Worm (Caenorhabditis elegans) whole organism, L1 larva: ENCODE data around the gene Y22D7AR.6.

Experiments
- C34B4.2 ChIP-seq: sonication (generic microtip); optimal IDR thresholded peaks from 2 replicates; lab custom pipeline; 2017; ENCODE audit warnings: mild to moderate bottlenecking, missing genetic modification characterization, missing compliant biosample characterization
- aha-1 ChIP-seq: fragments of 150-350 bp; optimal IDR thresholded peaks from 2 replicates; lab custom pipeline; 2014; ENCODE audit warnings: missing biosample characterization, missing genetic modification characterization
- alr-1 ChIP-seq: fragments of 200-800 bp; sonication (Bioruptor generic); optimal IDR thresholded peaks from 2 replicates; lab custom pipeline; 2018; ENCODE audit warnings: borderline replicate concordance, mild to moderate bottlenecking, missing genetic modification characterization, missing compliant biosample characterization
- blmp-1 ChIP-seq: fragments of 150-350 bp; optimal IDR thresholded peaks from 2 replicates; lab custom pipeline; 2014; ENCODE audit warnings: missing biosample characterization, missing genetic modification characterization
- ceh-82 ChIP-seq, 3 experiments: fragments of 150-350 bp in 1 of 3; sonication (generic microtip) in 2 of 3; optimal IDR thresholded peaks; 2 replicates each; lab custom pipeline; 2014 to 2017; ENCODE audit warnings: missing biosample characterization in 3 of 3, missing genetic modification characterization in 3 of 3
- ceh-90 ChIP-seq: sonication (generic microtip); optimal IDR thresholded peaks from 2 replicates; lab custom pipeline; 2016; ENCODE audit warnings: missing genetic modification characterization, missing compliant biosample characterization
- ces-1 ChIP-seq: fragments of 150-350 bp; optimal IDR thresholded peaks from 2 replicates; lab custom pipeline; 2014; ENCODE audit warnings: missing biosample characterization, missing genetic modification reagents, missing genetic modification characterization
- dsc-1 ChIP-seq: sonication (generic microtip); optimal IDR thresholded peaks from 2 replicates; lab custom pipeline; 2016; ENCODE audit warnings: mild to moderate bottlenecking, missing genetic modification characterization, missing compliant biosample characterization
- efl-3 ChIP-seq: fragments of 200-800 bp; sonication (Bioruptor generic); optimal IDR thresholded peaks from 2 replicates; lab custom pipeline; 2018; ENCODE audit warnings: mild to moderate bottlenecking, missing genetic modification characterization, missing compliant biosample characterization
- egl-13 ChIP-seq: sonication (generic microtip); optimal IDR thresholded peaks from 2 replicates; lab custom pipeline; 2016; ENCODE audit warnings: missing genotype, missing genetic modification reagents, missing genetic modification characterization, missing compliant biosample characterization
- fkh-10 ChIP-seq: sonication (generic microtip); optimal IDR thresholded peaks from 2 replicates; lab custom pipeline; 2017; ENCODE audit warnings: missing biosample characterization, missing genetic modification reagents, missing genetic modification characterization
- grh-1 ChIP-seq: fragments of 200-800 bp; sonication (Bioruptor generic); IDR thresholded peaks from 2 replicates; pipeline ENCODE4 v1.3.6; 2022; ENCODE audit warnings: missing genetic modification reagents, missing genetic modification characterization, missing compliant biosample characterization
- hpl-2 ChIP-seq: fragments of 150-350 bp; optimal IDR thresholded peaks from 2 replicates; lab custom pipeline; 2014; ENCODE audit warnings: missing biosample characterization, missing genetic modification reagents, missing genetic modification characterization
- lin-39 ChIP-seq: fragments of 150-350 bp; optimal IDR thresholded peaks from 2 replicates; lab custom pipeline; 2014; ENCODE audit warnings: missing biosample characterization, missing genetic modification reagents, missing genetic modification characterization
- lir-3 ChIP-seq: sonication (generic microtip); optimal IDR thresholded peaks from 2 replicates; lab custom pipeline; 2016; ENCODE audit warnings: mild to moderate bottlenecking, missing genetic modification characterization, moderate library complexity, missing compliant biosample characterization; ENCODE audit not compliant: poor library complexity
- nhr-11 ChIP-seq: fragments of 150-350 bp; optimal IDR thresholded peaks from 2 replicates; lab custom pipeline; 2014; ENCODE audit warnings: missing biosample characterization, missing genetic modification characterization
- nhr-19 ChIP-seq: fragments of 200-800 bp; sonication (Bioruptor generic); conservative IDR thresholded peaks from 2 replicates; pipeline ENCODE4 v1.3.6; 2022; ENCODE audit warnings: missing genetic modification characterization, missing compliant biosample characterization
- nhr-28 ChIP-seq: fragments of 150-350 bp; optimal IDR thresholded peaks from 2 replicates; lab custom pipeline; 2014; ENCODE audit warnings: missing biosample characterization, missing genetic modification characterization
- nhr-76 ChIP-seq: sonication (generic microtip); optimal IDR thresholded peaks from 2 replicates; lab custom pipeline; 2017; ENCODE audit warnings: missing biosample characterization, missing genetic modification characterization
- nhr-85 ChIP-seq: sonication (generic microtip); peaks from one replicate; lab custom pipeline; 2016; ENCODE audit warnings: missing genetic modification characterization, inconsistent platforms, missing compliant biosample characterization
- pag-3 ChIP-seq: sonication (generic microtip); optimal IDR thresholded peaks from 2 replicates; lab custom pipeline; 2017; ENCODE audit warnings: missing genetic modification characterization, mild to moderate bottlenecking, missing compliant biosample characterization, antibody characterized with exemption, borderline replicate concordance; ENCODE audit not compliant: insufficient read depth
- pax-3 ChIP-seq: fragments of 200-800 bp; sonication (Bioruptor generic); optimal IDR thresholded peaks from 2 replicates; lab custom pipeline; 2018; ENCODE audit warnings: mild to moderate bottlenecking, missing genetic modification characterization, moderate library complexity, missing compliant biosample characterization
- pqm-1 ChIP-seq: sonication (generic microtip); optimal IDR thresholded peaks from 3 replicates; lab custom pipeline; 2017; ENCODE audit warnings: missing biosample characterization, missing genetic modification characterization
- rnt-1 ChIP-seq: sonication (generic microtip); optimal IDR thresholded peaks from 2 replicates; lab custom pipeline; 2016; ENCODE audit warnings: mild to moderate bottlenecking, missing genetic modification characterization, moderate library complexity, missing compliant biosample characterization
- skn-1 ChIP-seq: fragments of 150-350 bp; optimal IDR thresholded peaks from 2 replicates; lab custom pipeline; 2014; ENCODE audit warnings: missing biosample characterization, missing genetic modification characterization
- snpc-4 ChIP-seq: fragments of 150-350 bp; optimal IDR thresholded peaks from 2 replicates; lab custom pipeline; 2014; ENCODE audit warnings: missing biosample characterization, missing genetic modification characterization
- snu-23 ChIP-seq: sonication (generic microtip); optimal IDR thresholded peaks from 2 replicates; lab custom pipeline; 2016; ENCODE audit warnings: missing genetic modification characterization, missing compliant biosample characterization
- sox-4 ChIP-seq: sonication (generic microtip); optimal IDR thresholded peaks from 2 replicates; lab custom pipeline; 2016; ENCODE audit warnings: missing genetic modification characterization, missing compliant biosample characterization
- sptf-1 ChIP-seq: fragments of 150-350 bp; optimal IDR thresholded peaks from 2 replicates; lab custom pipeline; 2014; ENCODE audit warnings: missing biosample characterization, missing genetic modification characterization
- tbx-2 ChIP-seq: sonication (generic microtip); optimal IDR thresholded peaks from 2 replicates; lab custom pipeline; 2016; ENCODE audit warnings: missing genetic modification characterization, missing compliant biosample characterization
- unc-130 ChIP-seq: fragments of 150-350 bp; optimal IDR thresholded peaks from 2 replicates; lab custom pipeline; 2017; ENCODE audit warnings: missing biosample characterization, missing genetic modification characterization, inconsistent platforms
- unc-62 ChIP-seq: fragments of 150-350 bp; optimal IDR thresholded peaks from 2 replicates; lab custom pipeline; 2014; ENCODE audit warnings: missing biosample characterization, missing genetic modification reagents, missing genetic modification characterization
- unc-86 ChIP-seq: sonication (generic microtip); optimal IDR thresholded peaks from 2 replicates; lab custom pipeline; 2016; ENCODE audit warnings: missing genetic modification characterization, missing compliant biosample characterization
- zag-1 ChIP-seq: fragments of 150-350 bp; optimal IDR thresholded peaks from 2 replicates; lab custom pipeline; 2014; ENCODE audit warnings: missing biosample characterization, missing genetic modification characterization
- zip-4 ChIP-seq: fragments of 200-800 bp; sonication (Bioruptor generic); optimal IDR thresholded peaks from 2 replicates; lab custom pipeline; 2018; ENCODE audit warnings: mild to moderate bottlenecking, missing genetic modification characterization, moderate library complexity, missing compliant biosample characterization

The Y22D7AR.6 gene

DNA sequence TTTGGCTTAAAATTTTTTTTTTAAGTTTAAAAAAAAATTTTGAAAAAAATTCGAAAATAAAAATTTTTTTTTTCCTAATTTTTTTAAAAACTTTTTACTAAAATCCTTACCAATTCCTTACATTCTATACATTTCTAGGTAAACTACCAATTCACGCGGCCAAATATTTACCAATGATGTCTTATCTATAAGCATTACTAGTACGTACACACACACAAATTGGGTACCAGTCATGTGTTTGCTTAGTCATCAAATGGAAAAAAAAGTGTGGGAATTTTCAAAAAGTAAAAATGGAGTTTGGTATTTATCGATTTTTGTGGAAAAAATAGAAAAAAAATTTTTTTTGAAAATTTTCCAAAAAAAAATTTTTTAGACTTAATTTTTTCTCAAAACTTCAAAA, at the start of gene Y22D7AR.6:
Gene Y22D7AR.6, minus strand, starts transcription at position 134 of the 400 bp plus-strand sequence.
- no peak for TF ChIP-seq ces-1 (GFP tag; lab: Kevin White, UChicago)
- TF ChIP-seq pax-3 = no peak
- TF ChIP-seq C34B4.2 (tag; lab: Kevin White, UChicago) = no peak
- TF ChIP-seq nhr-11 (tag; lab: Kevin White, UChicago) = no peak
- no peak for TF ChIP-seq snu-23
- no peak for TF ChIP-seq nhr-76 (tag; lab: Kevin White, UChicago)
- TF ChIP-seq lir-3 (tag; lab: Kevin White, UChicago) = no peak
- TF ChIP-seq skn-1 (tag; lab: Kevin White, UChicago) = no peak
- TF ChIP-seq efl-3 (GFP tag; lab: Kevin White, UChicago) = no peak
- no peak for TF ChIP-seq ceh-90 (tag; lab: Kevin White, UChicago)
- no peak for TF ChIP-seq unc-86 (tag; lab: Kevin White, UChicago)
- TF ChIP-seq ceh-82 (tag; optimal IDR thresholded peaks at IDR 0.05; lab: Kevin White, UChicago) = no peak
- TF ChIP-seq, all 84 proteins: peak for 0

DNA sequence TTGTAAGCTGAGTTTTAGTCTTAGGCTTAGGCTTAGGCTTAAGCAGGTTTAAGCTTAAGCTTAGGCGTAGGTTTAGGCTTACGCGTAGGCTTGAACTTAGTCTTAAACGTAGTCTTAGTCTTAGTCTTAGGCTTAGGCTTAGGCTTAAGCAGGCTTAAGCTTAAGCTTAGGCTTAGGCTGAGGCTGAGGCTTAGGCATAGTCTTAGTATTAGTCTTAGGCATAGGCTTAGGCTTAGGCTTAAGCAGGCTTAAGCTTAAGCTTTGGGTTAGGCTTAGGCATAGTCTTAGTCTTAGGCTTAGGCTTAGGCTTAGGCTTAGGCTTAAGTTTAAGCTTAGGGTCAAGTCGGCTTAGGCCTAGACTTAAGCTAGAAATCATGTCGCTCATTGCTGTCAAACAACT, 42.3 kb upstream of the Y22D7AR.6 start:
- TF ChIP-seq tbx-2 (tag; lab: Kevin White, UChicago) = no peak
- no peak for TF ChIP-seq alr-1 (tag; lab: Kevin White, UChicago)
- no peak for TF ChIP-seq aha-1 (tag; lab: Kevin White, UChicago)
- no peak for TF ChIP-seq egl-13 (tag; lab: Kevin White, UChicago)
- no peak for TF ChIP-seq pag-3 (tag; lab: Kevin White, UChicago)
- TF ChIP-seq grh-1 (GFP tag; lab: Robert Waterston, UW) = no peak
- TF ChIP-seq zip-4 (GFP tag; lab: Kevin White, UChicago) = no peak
- TF ChIP-seq, all 84 proteins: peak for 0

DNA sequence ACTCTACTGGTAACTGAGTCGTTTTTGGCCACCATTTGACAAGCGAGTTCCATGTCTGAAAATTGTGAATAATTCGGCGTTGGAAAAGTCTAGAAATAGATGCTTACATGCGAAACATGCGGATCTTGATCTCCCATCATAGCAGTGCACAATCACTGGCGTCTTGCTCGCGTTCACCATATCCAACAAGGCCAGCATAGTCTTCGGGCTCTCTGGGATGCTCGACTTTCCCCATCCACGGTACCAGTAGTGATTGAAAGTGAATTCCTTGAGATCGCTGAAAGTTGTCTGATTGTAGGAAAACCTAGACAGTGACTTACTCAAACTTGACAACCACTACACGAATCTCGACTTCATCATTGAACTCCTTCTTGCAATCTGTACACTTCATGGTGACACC, 41.3 kb upstream of the Y22D7AR.6 start:
- TF ChIP-seq blmp-1 = no peak
- no peak for TF ChIP-seq unc-130 (tag; lab: Kevin White, UChicago)
- TF ChIP-seq zag-1 (tag; lab: Kevin White, UChicago) = no peak
- no peak for TF ChIP-seq lin-39 (tag; lab: Kevin White, UChicago)
- TF ChIP-seq, all 84 proteins: peak for 0

DNA sequence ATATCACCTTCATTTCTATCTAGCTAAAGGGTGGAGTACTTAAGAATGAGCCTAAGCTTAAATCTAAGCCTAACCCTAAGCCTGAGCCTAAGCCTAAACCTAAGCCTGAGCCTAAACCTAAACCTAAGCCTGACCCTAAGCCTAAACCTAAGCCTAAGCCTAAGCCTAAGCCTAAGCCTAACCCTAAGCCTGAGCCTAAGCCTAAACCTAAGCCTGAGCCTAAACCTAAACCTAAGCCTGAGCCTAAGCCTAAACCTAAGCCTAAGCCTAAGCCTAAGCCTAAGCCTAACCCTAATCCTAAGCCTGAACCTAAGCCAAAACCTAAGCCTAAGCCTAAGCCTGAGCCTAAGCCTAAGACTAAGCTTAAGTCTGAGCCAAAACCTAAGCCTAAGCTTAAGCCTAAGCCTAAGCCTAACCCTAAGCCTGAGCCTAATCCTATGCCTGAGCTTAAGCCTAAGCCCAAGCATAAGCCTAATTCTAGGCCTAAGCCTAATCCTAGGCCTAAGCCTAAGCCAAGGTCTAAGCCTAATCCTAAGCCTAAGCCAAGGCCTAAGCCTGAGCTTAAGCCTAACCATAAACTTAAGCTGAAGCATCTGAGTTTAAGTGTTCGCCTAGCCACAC, 37.6 kb upstream of the Y22D7AR.6 start:
- TF ChIP-seq rnt-1 (tag; lab: Kevin White, UChicago) = no peak

DNA sequence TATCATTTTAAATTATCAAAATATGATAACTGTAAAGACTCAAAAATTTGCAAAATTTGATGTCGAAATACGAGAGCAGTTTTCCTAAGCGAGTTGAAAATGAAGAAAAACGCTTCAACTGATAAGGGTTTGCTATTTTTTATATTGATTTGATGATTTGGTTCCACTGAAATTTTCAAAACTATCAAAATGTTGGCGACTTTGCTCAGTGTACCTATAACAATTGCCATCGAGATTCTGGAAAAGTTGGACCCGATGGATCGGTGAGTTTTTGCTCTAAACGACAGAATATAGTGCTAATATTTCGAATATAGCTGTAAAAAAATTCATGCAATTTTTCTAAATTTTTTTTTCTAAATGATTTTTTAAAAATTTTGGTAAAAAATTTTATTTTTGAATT, 29.3 kb upstream of the Y22D7AR.6 start, which contains the start of the genes fbxa-13 and Y22D7AR.2:
Gene fbxa-13, minus strand, starts transcription at position 101 of the 400 bp plus-strand sequence.
Gene Y22D7AR.2, plus strand, starts transcription at position 148 of the 400 bp plus-strand sequence.
- TF ChIP-seq fkh-10 (GFP tag; lab: Kevin White, UChicago) = no peak
- no peak for TF ChIP-seq sox-4 (tag; lab: Kevin White, UChicago)
- no peak for TF ChIP-seq unc-86 (tag; lab: Kevin White, UChicago)
- TF ChIP-seq nhr-85 (tag; lab: Kevin White, UChicago) = no peak
- no peak for TF ChIP-seq skn-1 (tag; lab: Kevin White, UChicago)
- no peak for TF ChIP-seq unc-62 (GFP tag; lab: Kevin White, UChicago)
- no peak for TF ChIP-seq hpl-2 (GFP tag; lab: Kevin White, UChicago)
- no peak for TF ChIP-seq nhr-28 (tag; lab: Kevin White, UChicago)
- TF ChIP-seq pqm-1 = no peak
- TF ChIP-seq sptf-1 (tag; lab: Kevin White, UChicago) = no peak
- no peak for TF ChIP-seq zag-1 (tag; lab: Kevin White, UChicago)
- TF ChIP-seq snpc-4 (tag; lab: Kevin White, UChicago) = no peak
- TF ChIP-seq dsc-1 = no peak
- TF ChIP-seq nhr-19 = no peak
